Fruit fly (Drosophila melanogaster): ENCODE measurements around the gene Brms1.
A peak's percentile ranks its signal among the peaks of the same experiment; 100 is the strongest.

dm6 chrX:12893969-12894368, 15.5 kb downstream of the Brms1 start:
- TF ChIP-seq svp (GFP tag) (peak; percentile 60), CG7368 (GFP tag; optimal IDR thresholded peaks at IDR 0.05) (no peak), salr (GFP tag; optimal IDR thresholded peaks at IDR 0.05) (no peak), esn (GFP tag; optimal IDR thresholded peaks at IDR 0.05) (no peak), CG8632 (GFP tag; optimal IDR thresholded peaks at IDR 0.05) (no peak), CG10669 (GFP tag; optimal IDR thresholded peaks at IDR 0.05) (no peak)

All from whole organism, prepupa.